Worm (Caenorhabditis elegans): ENCODE data around the gene ZK792.1.

- TF ChIP-seq set-16 (GFP tag; IDR thresholded peaks at IDR 0.05) (no peak), lin-39 (tag; optimal IDR thresholded peaks at IDR 0.05) (no peak), snpc-4 (tag; optimal IDR thresholded peaks at IDR 0.05) (no peak), ama-1 (optimal IDR thresholded peaks at IDR 0.05) (no peak), pha-4 (GFP tag; IDR thresholded peaks at IDR 0.05) (no peak), pha-4 (tag; optimal IDR thresholded peaks at IDR 0.05) (no peak), unc-130 (GFP tag; optimal IDR thresholded peaks at IDR 0.05) (no peak)
Measured at ce11 chrIV:11645354-11645753, 14.3 kb upstream of the ZK792.1 start.

Measured in whole organism, L4 larva.